Worm (Caenorhabditis elegans): ENCODE results near the gene F53G2.12.

DNA sequence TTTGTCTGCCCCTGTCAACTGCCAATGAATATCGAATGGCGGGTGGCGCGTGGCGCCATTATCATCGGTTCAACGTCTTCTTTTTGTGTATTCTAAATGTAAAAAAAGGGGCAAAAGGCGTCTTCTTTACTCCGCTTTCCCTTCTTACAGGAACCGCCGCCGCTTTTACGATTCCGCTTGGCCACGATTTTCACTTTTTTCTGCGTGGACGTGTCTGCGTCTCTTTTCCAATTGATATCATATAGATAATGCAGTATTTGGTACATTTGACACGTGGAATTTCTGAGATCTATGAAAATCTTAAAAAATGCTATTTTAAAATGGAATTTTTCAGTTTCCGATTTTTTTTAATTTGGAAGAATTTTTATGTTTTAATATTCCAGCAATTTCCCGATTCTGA is 43.3 kb downstream of the F53G2.12 start:
- TF ChIP-seq elt-2 (tag; optimal IDR thresholded peaks at IDR 0.05) (no peak), pqm-1 (tag; optimal IDR thresholded peaks at IDR 0.05) (no peak), che-1 (tag; optimal IDR thresholded peaks at IDR 0.05) (no peak), dmd-4 (tag; optimal IDR thresholded peaks at IDR 0.05; ENCODE audit: borderline replicate concordance) (no peak), gmeb-2 (tag; optimal IDR thresholded peaks at IDR 0.05) (no peak), T23F11.4 (GFP tag; optimal IDR thresholded peaks at IDR 0.05) (no peak), ztf-16 (tag; optimal IDR thresholded peaks at IDR 0.05) (no peak), ama-1 (optimal IDR thresholded peaks at IDR 0.05) (no peak), nhr-11 (tag; optimal IDR thresholded peaks at IDR 0.05) (no peak)

Measured in whole organism, late embryonic.